Worm (Caenorhabditis elegans) whole organism, young adult: ENCODE data around the gene C23H4.6.
A peak's percentile ranks its signal among the peaks of the same experiment; 100 is the strongest.

Experiments used
- B0019.2 ChIP-seq: fragments of 200-800 bp; sonication (Bioruptor generic); conservative IDR thresholded peaks from 2 replicates; pipeline ENCODE4 v1.3.6; 2022; ENCODE audit warnings: missing genetic modification reagents, missing genetic modification characterization, missing compliant biosample characterization
- F23B12.7 ChIP-seq: sonication (generic microtip); optimal IDR thresholded peaks from 2 replicates; lab custom pipeline; 2017; ENCODE audit warnings: missing genetic modification characterization, mild to moderate bottlenecking, missing compliant biosample characterization, antibody characterized with exemption, moderate library complexity; ENCODE audit not compliant: insufficient read depth
- F37B4.10 ChIP-seq: fragments of 200-800 bp; sonication (Bioruptor generic); IDR thresholded peaks from 2 replicates; pipeline ENCODE4 v1.3.6; 2022; ENCODE audit warnings: missing genetic modification characterization, missing compliant biosample characterization
- F49E8.2 ChIP-seq: sonication (generic microtip); optimal IDR thresholded peaks from 3 replicates; lab custom pipeline; 2017; ENCODE audit warnings: missing genetic modification characterization, mild to moderate bottlenecking, missing compliant biosample characterization, antibody characterized with exemption, moderate library complexity; ENCODE audit not compliant: insufficient read depth
- F52B5.7 ChIP-seq: sonication (generic microtip); optimal IDR thresholded peaks from 2 replicates; lab custom pipeline; 2016; ENCODE audit warnings: mild to moderate bottlenecking, missing genetic modification characterization, missing compliant biosample characterization
- F55B11.4 ChIP-seq: sonication (generic microtip); optimal IDR thresholded peaks from 2 replicates; lab custom pipeline; 2016; ENCODE audit warnings: missing compliant biosample characterization, missing genetic modification characterization, borderline replicate concordance; ENCODE audit not compliant: insufficient read depth
- F57A8.1 ChIP-seq: fragments of 200-800 bp; sonication (Bioruptor generic); optimal IDR thresholded peaks from 2 replicates; lab custom pipeline; 2018; ENCODE audit warnings: mild to moderate bottlenecking, missing genetic modification characterization, moderate library complexity, missing compliant biosample characterization
- K12H6.12 ChIP-seq: fragments of 200-800 bp; sonication (Bioruptor generic); optimal IDR thresholded peaks from 2 replicates; lab custom pipeline; 2018; ENCODE audit warnings: mild to moderate bottlenecking, missing genetic modification characterization, missing compliant biosample characterization
- T07F8.4 ChIP-seq: sonication (generic microtip); optimal IDR thresholded peaks from 2 replicates; lab custom pipeline; 2016; ENCODE audit warnings: mild to moderate bottlenecking, missing genetic modification characterization, moderate library complexity, missing compliant biosample characterization
- T26A5.8 ChIP-seq: sonication (generic microtip); optimal IDR thresholded peaks from 2 replicates; lab custom pipeline; 2016; ENCODE audit warnings: missing genetic modification characterization, missing compliant biosample characterization
- Y53F4B.3 ChIP-seq: fragments of 200-800 bp; sonication (Bioruptor generic); IDR thresholded peaks from 2 replicates; pipeline ENCODE4 v1.3.6; 2022; ENCODE audit warnings: missing genetic modification reagents, missing genetic modification characterization, missing compliant biosample characterization
- Y79H2A.3 ChIP-seq: fragments of 200-800 bp; sonication (Bioruptor generic); conservative IDR thresholded peaks from 2 replicates; pipeline ENCODE4 v1.3.6; 2022; ENCODE audit warnings: missing genetic modification reagents, missing genetic modification characterization, missing compliant biosample characterization
- ZK185.1 ChIP-seq: sonication (generic microtip); optimal IDR thresholded peaks from 2 replicates; lab custom pipeline; 2016; ENCODE audit warnings: mild to moderate bottlenecking, missing genetic modification characterization, missing compliant biosample characterization; ENCODE audit not compliant: poor library complexity, severe bottlenecking
- aptf-2 ChIP-seq: fragments of 200-800 bp; sonication (Bioruptor generic); conservative IDR thresholded peaks from 2 replicates; pipeline ENCODE4 v1.3.6; 2022; ENCODE audit warnings: missing genetic modification reagents, missing genetic modification characterization, missing compliant biosample characterization
- athp-1 ChIP-seq: sonication (generic microtip); optimal IDR thresholded peaks from 2 replicates; lab custom pipeline; 2017; ENCODE audit warnings: mild to moderate bottlenecking, missing genetic modification characterization, missing compliant biosample characterization
- attf-3 ChIP-seq: fragments of 200-800 bp; sonication (Bioruptor generic); conservative IDR thresholded peaks from 2 replicates; pipeline ENCODE4 v1.3.6; 2022; ENCODE audit warnings: missing genetic modification reagents, missing genetic modification characterization, missing compliant biosample characterization
- attf-6 ChIP-seq: fragments of 200-800 bp; sonication (Bioruptor generic); IDR thresholded peaks from 2 replicates; pipeline ENCODE4 v1.3.6; 2022; ENCODE audit warnings: missing genetic modification reagents, missing genetic modification characterization, missing compliant biosample characterization
- cebp-1 ChIP-seq, 2 experiments: fragments of 200-800 bp in 1 of 2; sonication (Bioruptor generic) in 1 of 2; sonication (generic microtip) in 1 of 2; IDR thresholded peaks in 1 of 2; optimal IDR thresholded peaks in 1 of 2; 2 replicates each; pipeline versions ENCODE4 v1.3.6 to Lab custom; 2017 to 2022; ENCODE audit warnings: missing compliant biosample characterization in 2 of 2, missing genetic modification characterization in 2 of 2, mild to moderate bottlenecking in 1 of 2, missing genetic modification reagents in 1 of 2, moderate library complexity in 1 of 2
- ceh-27 ChIP-seq: fragments of 200-800 bp; sonication (Bioruptor generic); optimal IDR thresholded peaks from 2 replicates; lab custom pipeline; 2018; ENCODE audit warnings: mild to moderate bottlenecking, missing genetic modification characterization, moderate library complexity, missing compliant biosample characterization
- ceh-58 ChIP-seq: fragments of 200-800 bp; sonication (Bioruptor generic); IDR thresholded peaks from 2 replicates; pipeline ENCODE4 v1.3.6; 2022; ENCODE audit warnings: missing genetic modification characterization, missing compliant biosample characterization
- ceh-79 ChIP-seq: sonication (generic microtip); optimal IDR thresholded peaks from 2 replicates; lab custom pipeline; 2017; ENCODE audit warnings: mild to moderate bottlenecking, missing genetic modification characterization, missing compliant biosample characterization
- dpl-1 ChIP-seq: fragments of 150-350 bp; optimal IDR thresholded peaks from 2 replicates; lab custom pipeline; 2014; ENCODE audit warnings: missing biosample characterization, missing genetic modification reagents, missing genetic modification characterization
- efl-1 ChIP-seq: fragments of 150-350 bp; optimal IDR thresholded peaks from 2 replicates; lab custom pipeline; 2014; ENCODE audit warnings: missing biosample characterization, missing genetic modification reagents, missing genetic modification characterization
- egrh-3 ChIP-seq: fragments of 200-800 bp; sonication (Bioruptor generic); IDR thresholded peaks from 2 replicates; pipeline ENCODE4 v1.3.6; 2022; ENCODE audit warnings: missing genetic modification reagents, missing genetic modification characterization, missing compliant biosample characterization
- ekl-4 ChIP-seq: fragments of 200-800 bp; sonication (Bioruptor generic); IDR thresholded peaks from 2 replicates; pipeline ENCODE4 v1.3.6; 2022; ENCODE audit warnings: missing genetic modification reagents, missing genetic modification characterization, missing compliant biosample characterization
- hlh-26 ChIP-seq: fragments of 200-800 bp; sonication (Bioruptor generic); conservative IDR thresholded peaks from 2 replicates; pipeline ENCODE4 v1.3.6; 2022; ENCODE audit warnings: missing genetic modification reagents, missing genetic modification characterization, missing compliant biosample characterization
- hmg-20 ChIP-seq: fragments of 200-800 bp; sonication (Bioruptor generic); IDR thresholded peaks from 2 replicates; pipeline ENCODE4 v1.3.6; 2022; ENCODE audit warnings: missing genetic modification reagents, missing genetic modification characterization, missing compliant biosample characterization
- lin-54 ChIP-seq: fragments of 200-800 bp; sonication (Bioruptor generic); optimal IDR thresholded peaks from 2 replicates; lab custom pipeline; 2018; ENCODE audit warnings: mild to moderate bottlenecking, missing genetic modification characterization, missing compliant biosample characterization
- madf-10 ChIP-seq: sonication (generic microtip); optimal IDR thresholded peaks from 2 replicates; lab custom pipeline; 2016; ENCODE audit warnings: mild to moderate bottlenecking, missing genetic modification characterization, missing compliant biosample characterization
- madf-8 ChIP-seq: fragments of 200-800 bp; sonication (Bioruptor generic); conservative IDR thresholded peaks from 2 replicates; pipeline ENCODE4 v1.3.6; 2022; ENCODE audit warnings: missing genetic modification reagents, missing genetic modification characterization, missing compliant biosample characterization
- mcd-1 ChIP-seq: fragments of 200-800 bp; sonication (Bioruptor generic); IDR thresholded peaks from 2 replicates; pipeline ENCODE4 v1.3.6; 2022; ENCODE audit warnings: missing genetic modification reagents, missing genetic modification characterization, missing compliant biosample characterization
- nfya-1 ChIP-seq: sonication (generic microtip); optimal IDR thresholded peaks from 2 replicates; lab custom pipeline; 2017; ENCODE audit warnings: antibody characterized with exemption, missing compliant biosample characterization, missing genetic modification characterization, borderline replicate concordance; ENCODE audit not compliant: insufficient read depth
- nhr-27 ChIP-seq: fragments of 200-800 bp; sonication (Bioruptor generic); optimal IDR thresholded peaks from 2 replicates; lab custom pipeline; 2018; ENCODE audit warnings: mild to moderate bottlenecking, missing genetic modification characterization, moderate library complexity, missing compliant biosample characterization
- pbrm-1 ChIP-seq: fragments of 200-800 bp; sonication (Bioruptor generic); IDR thresholded peaks from 2 replicates; pipeline ENCODE4 v1.3.6; 2022; ENCODE audit warnings: missing genetic modification reagents, missing genetic modification characterization, missing compliant biosample characterization
- rcor-1 ChIP-seq: fragments of 200-800 bp; sonication (Bioruptor generic); IDR thresholded peaks from 2 replicates; pipeline ENCODE4 v1.3.6; 2022; ENCODE audit warnings: missing genetic modification reagents, missing genetic modification characterization, missing compliant biosample characterization
- sea-2 ChIP-seq: fragments of 200-800 bp; sonication (Bioruptor generic); IDR thresholded peaks from 2 replicates; pipeline ENCODE4 v1.3.6; 2022; ENCODE audit warnings: missing genetic modification characterization, missing compliant biosample characterization
- snpc-1.1 ChIP-seq: sonication (generic microtip); optimal IDR thresholded peaks from 2 replicates; lab custom pipeline; 2017; ENCODE audit warnings: missing genetic modification characterization, mild to moderate bottlenecking, missing compliant biosample characterization, antibody characterized with exemption, moderate library complexity, missing genotype, missing genetic modification reagents; ENCODE audit not compliant: insufficient read depth
- snpc-3.4 ChIP-seq: sonication (generic microtip); optimal IDR thresholded peaks from 2 replicates; lab custom pipeline; 2017; ENCODE audit warnings: missing genetic modification characterization, mild to moderate bottlenecking, missing compliant biosample characterization, antibody characterized with exemption, moderate library complexity, missing genotype, missing genetic modification reagents
- sptf-2 ChIP-seq: fragments of 200-800 bp; sonication (Bioruptor generic); optimal IDR thresholded peaks from 2 replicates; lab custom pipeline; 2018; ENCODE audit warnings: mild to moderate bottlenecking, missing genetic modification characterization, missing compliant biosample characterization
- tbp1 ChIP-seq: fragments of 200-800 bp; sonication (Bioruptor generic); optimal IDR thresholded peaks from 2 replicates; lab custom pipeline; 2018; ENCODE audit warnings: mild to moderate bottlenecking, missing genetic modification characterization, missing compliant biosample characterization
- tbx-9 ChIP-seq: sonication (generic microtip); optimal IDR thresholded peaks from 2 replicates; lab custom pipeline; 2016; ENCODE audit warnings: borderline replicate concordance, missing genetic modification characterization, inconsistent platforms, missing compliant biosample characterization
- unc-130 ChIP-seq: sonication (generic microtip); optimal IDR thresholded peaks from 2 replicates; lab custom pipeline; 2016; ENCODE audit warnings: missing genetic modification reagents, missing genetic modification characterization, missing compliant biosample characterization
- zim-3 ChIP-seq: sonication (generic microtip); optimal IDR thresholded peaks from 2 replicates; lab custom pipeline; 2017; ENCODE audit warnings: mild to moderate bottlenecking, missing genetic modification characterization, moderate library complexity, missing compliant biosample characterization
- ztf-22 ChIP-seq: fragments of 200-800 bp; sonication (Bioruptor generic); optimal IDR thresholded peaks from 2 replicates; lab custom pipeline; 2018; ENCODE audit warnings: mild to moderate bottlenecking, missing genetic modification characterization, moderate library complexity, missing compliant biosample characterization

The C23H4.6 gene

DNA sequence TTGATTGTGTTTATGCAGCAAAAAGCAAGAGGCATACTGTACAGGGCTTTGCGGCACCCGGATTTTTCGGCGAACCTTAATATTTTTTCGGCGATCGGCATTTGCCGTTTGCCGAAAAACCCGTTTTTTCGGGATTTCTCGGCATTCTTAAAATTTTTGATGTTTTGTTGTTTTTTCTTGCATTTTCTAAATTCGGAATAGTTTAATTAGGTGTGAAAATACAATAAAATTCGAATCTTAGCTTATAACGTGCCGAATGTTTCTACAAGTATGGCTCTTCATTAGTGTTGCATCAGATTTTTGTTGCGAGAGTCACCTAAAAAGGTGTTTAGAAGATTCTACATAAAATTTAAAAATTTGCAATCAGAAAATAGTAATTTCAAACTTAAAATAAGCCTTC, 40.2 kb downstream of the C23H4.6 start, which contains the start of gene C04B4.6:
Gene C04B4.6, minus strand, starts transcription at position 101 of the 400 bp plus-strand sequence.
- TF ChIP-seq ekl-4 (GFP tag; lab: Robert Waterston, UW) (no peak), snpc-1.1 (tag; lab: Kevin White, UChicago) (no peak), attf-6 (GFP tag; lab: Robert Waterston, UW) (no peak), F49E8.2 (tag; lab: Kevin White, UChicago) (no peak), lin-54 (GFP tag; lab: Kevin White, UChicago) (no peak), attf-3 (no peak), sptf-2 (GFP tag; lab: Kevin White, UChicago) (no peak), T07F8.4 (tag; lab: Kevin White, UChicago) (no peak), madf-10 (tag; lab: Kevin White, UChicago) (no peak)

- TF ChIP-seq tbp1 (no peak), F57A8.1 (GFP tag; lab: Kevin White, UChicago) (no peak), egrh-3 (GFP tag; lab: Robert Waterston, UW) (no peak), unc-130 (GFP tag; lab: Kevin White, UChicago) (no peak), attf-6 (GFP tag; lab: Robert Waterston, UW) (no peak), snpc-3.4 (tag; lab: Kevin White, UChicago) (no peak), F49E8.2 (tag; lab: Kevin White, UChicago) (no peak), pbrm-1 (GFP tag; lab: Robert Waterston, UW) (no peak), ztf-22 (GFP tag; lab: Kevin White, UChicago) (no peak), efl-1 (GFP tag; lab: Kevin White, UChicago) (no peak), F52B5.7 (tag; lab: Kevin White, UChicago) (no peak), mcd-1 (GFP tag; lab: Robert Waterston, UW) (no peak), nhr-27 (tag; lab: Kevin White, UChicago) (no peak), Y53F4B.3 (no peak), zim-3 (no peak), ceh-79 (no peak), hlh-26 (no peak), madf-10 (tag; lab: Kevin White, UChicago) (no peak), hmg-20 (no peak), athp-1 (tag; lab: Kevin White, UChicago) (no peak)
Observed at ce11 chrX:12280477-12280876, 45.1 kb downstream of the C23H4.6 start, which contains the start of gene C04B4.1. TSS of gene C04B4.1 (plus strand) at chrX:12280777.

DNA sequence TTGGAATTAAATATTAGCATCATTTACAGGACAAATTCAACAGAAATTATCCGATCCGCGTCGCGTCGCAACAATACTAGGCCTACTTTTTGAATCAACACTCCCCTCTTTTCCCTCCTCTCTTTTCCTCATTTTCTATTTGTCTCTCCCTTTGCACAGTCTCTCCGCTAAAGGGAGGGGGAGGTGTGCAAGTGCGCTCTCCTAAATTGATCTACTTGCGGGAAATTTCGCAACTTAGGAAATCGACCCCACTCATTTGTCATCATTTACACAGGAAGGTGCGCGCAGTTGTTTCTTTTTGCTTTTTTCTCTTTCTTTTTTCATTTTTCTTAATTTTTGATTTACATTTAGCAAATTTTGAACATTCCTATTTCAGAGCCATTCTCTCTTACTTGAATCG, 47.5 kb downstream of the C23H4.6 start, which contains the start of gene C04B4.2:
Gene C04B4.2, plus strand, starts transcription at position 371 of the 400 bp plus-strand sequence.
- peak; percentile 49; the same call in 1 of the 2 replicates for TF ChIP-seq aptf-2
- TF ChIP-seq ceh-58, result no peak
- no peak for TF ChIP-seq attf-3
- no peak for TF ChIP-seq T26A5.8 (tag; lab: Kevin White, UChicago)
- TF ChIP-seq ZK185.1 (tag; lab: Kevin White, UChicago), result no peak
- TF ChIP-seq cebp-1 (GFP tag; IDR thresholded peaks at IDR 0.05; lab: Robert Waterston, UW), result no peak
- no peak for TF ChIP-seq cebp-1 (tag; optimal IDR thresholded peaks at IDR 0.05; lab: Kevin White, UChicago)
- no peak for TF ChIP-seq B0019.2 (GFP tag; lab: Robert Waterston, UW)
- TF ChIP-seq ceh-27, result no peak
- no peak for TF ChIP-seq tbx-9 (tag; lab: Kevin White, UChicago)
- TF ChIP-seq sea-2, result no peak
- TF ChIP-seq F23B12.7 (tag; lab: Kevin White, UChicago), result no peak
- TF ChIP-seq rcor-1 (GFP tag; lab: Robert Waterston, UW), result no peak
- TF ChIP-seq K12H6.12 (tag; lab: Kevin White, UChicago), result no peak
- TF ChIP-seq snpc-3.4 (tag; lab: Kevin White, UChicago), result no peak
- no peak for TF ChIP-seq F37B4.10 (GFP tag; lab: Robert Waterston, UW)
- no peak for TF ChIP-seq Y79H2A.3 (GFP tag; lab: Robert Waterston, UW)
- no peak for TF ChIP-seq F55B11.4
- no peak for TF ChIP-seq unc-130 (GFP tag; lab: Kevin White, UChicago)
- peak; percentile 78 for TF ChIP-seq efl-1 (GFP tag; lab: Kevin White, UChicago)
- TF ChIP-seq lin-54 (GFP tag; lab: Kevin White, UChicago), result no peak
- no peak for TF ChIP-seq nfya-1 (tag; lab: Kevin White, UChicago)
- TF ChIP-seq dpl-1 (GFP tag; lab: Kevin White, UChicago), result peak; percentile 26
- TF ChIP-seq madf-8 (GFP tag; lab: Robert Waterston, UW), result peak; percentile 64
